Worm (Caenorhabditis elegans) whole organism, L4/young adult: Measurements from ENCODE around the gene arc-1.

Experiments used
- W03F9.2 ChIP-seq: fragments of 150-350 bp; optimal IDR thresholded peaks from 2 replicates; lab custom pipeline; 2014; ENCODE audit warnings: missing biosample characterization, missing genetic modification characterization
- dao-5 ChIP-seq: sonication (generic microtip); optimal IDR thresholded peaks from 2 replicates; lab custom pipeline; 2016; ENCODE audit warnings: missing genotype, missing genetic modification characterization, moderate library complexity, missing compliant biosample characterization

ce11 chrII:9671308-9671707 is 3.5 kb upstream of the arc-1 start, which contains the start of gene ZK1320.7:
- TF ChIP-seq dao-5 (tag; lab: Kevin White, UChicago) (no peak), W03F9.2 (tag; lab: Kevin White, UChicago) (no peak)
